Fruit fly (Drosophila melanogaster): ENCODE data around the gene LKRSDH.

- no peak for TF ChIP-seq OdsH (GFP tag; optimal IDR thresholded peaks at IDR 0.05)
- TF ChIP-seq GATAd (GFP tag; optimal IDR thresholded peaks at IDR 0.05): no peak
- no peak for TF ChIP-seq Hr78 (GFP tag; optimal IDR thresholded peaks at IDR 0.05)
- no peak for TF ChIP-seq psq (GFP tag; optimal IDR thresholded peaks at IDR 0.05)
- TF ChIP-seq dl (GFP tag; optimal IDR thresholded peaks at IDR 0.05; ENCODE audit: insufficient read depth in 1 of 2, partially characterized antibody in 2 of 2): no peak
- TF ChIP-seq h (GFP tag; optimal IDR thresholded peaks at IDR 0.05): no peak
These were observed 42.3 kb upstream of the LKRSDH start for dm6 chr2L:7838024-7838423.
